Worm (Caenorhabditis elegans): Measurements from ENCODE around the gene air-1.

- TF ChIP-seq ceh-31 (tag; optimal IDR thresholded peaks at IDR 0.05): no peak
- no peak for TF ChIP-seq hlh-13 (GFP tag; optimal IDR thresholded peaks at IDR 0.05)
- no peak for TF ChIP-seq ttx-3 (tag; optimal IDR thresholded peaks at IDR 0.05)
- no peak for TF ChIP-seq K09A11.1 (tag; optimal IDR thresholded peaks at IDR 0.05; ENCODE audit: insufficient read depth)
- TF ChIP-seq hlh-15 (tag; optimal IDR thresholded peaks at IDR 0.05): no peak
These were observed 17.0 kb downstream of the air-1 start, which contains the start of gene rol-3 for ce11 chrV:8238290-8238689.
